Worm (Caenorhabditis elegans): ENCODE results near the gene clc-23.

DNA sequence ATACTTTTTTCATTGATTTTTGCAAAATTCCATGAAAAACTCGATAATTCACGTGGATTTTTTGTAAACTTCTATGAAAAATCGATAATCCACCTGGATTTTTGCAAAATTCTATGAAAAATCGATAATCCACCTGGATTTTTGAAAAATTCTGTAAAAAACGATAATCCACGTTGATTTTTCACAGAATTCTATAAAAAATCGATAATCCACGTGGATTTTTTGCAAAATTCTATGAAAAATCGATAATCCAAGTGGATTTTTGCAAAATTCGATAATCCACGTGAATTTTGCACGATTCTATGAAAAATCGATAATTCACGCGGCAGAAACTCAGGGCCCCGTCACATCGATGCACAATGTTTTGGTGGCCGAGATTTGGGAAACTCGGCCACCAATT, 37.3 kb downstream of the clc-23 start:
- no peak for TF ChIP-seq elt-1 (tag; optimal IDR thresholded peaks at IDR 0.05)
- TF ChIP-seq unc-62 (GFP tag; optimal IDR thresholded peaks at IDR 0.05) = no peak
- no peak for TF ChIP-seq ztf-4 (tag; optimal IDR thresholded peaks at IDR 0.05)
- TF ChIP-seq zag-1 (tag; optimal IDR thresholded peaks at IDR 0.05) = no peak
- TF ChIP-seq gmeb-1 (tag; optimal IDR thresholded peaks at IDR 0.05) = no peak
- TF ChIP-seq elt-3 (tag; optimal IDR thresholded peaks at IDR 0.05) = no peak
- TF ChIP-seq mdl-1 (tag; optimal IDR thresholded peaks at IDR 0.05) = no peak
- no peak for TF ChIP-seq egl-27 (tag; optimal IDR thresholded peaks at IDR 0.05)
- no peak for TF ChIP-seq skn-1 (tag; optimal IDR thresholded peaks at IDR 0.05)
- no peak for TF ChIP-seq lsy-2 (tag; optimal IDR thresholded peaks at IDR 0.05)
- no peak for TF ChIP-seq fos-1 (tag; optimal IDR thresholded peaks at IDR 0.05)

All from whole organism, L2 larva.